Worm (Caenorhabditis elegans) whole organism, L3 larva: ENCODE data around the gene ech-6.

Experiments
- R02D3.7 ChIP-seq: fragments of 150-350 bp; optimal IDR thresholded peaks from 2 replicates; lab custom pipeline; 2014; ENCODE audit warnings: missing biosample characterization, missing genetic modification characterization
- ZK546.5 ChIP-seq: sonication (generic microtip); optimal IDR thresholded peaks from 2 replicates; lab custom pipeline; 2017; ENCODE audit warnings: missing biosample characterization, missing genetic modification characterization
- aly-2 ChIP-seq: fragments of 150-350 bp; optimal IDR thresholded peaks from 2 replicates; lab custom pipeline; 2014; ENCODE audit warnings: missing biosample characterization, missing genetic modification characterization
- ama-1 ChIP-seq: fragments of 150-350 bp; optimal IDR thresholded peaks from 2 replicates; lab custom pipeline; 2018
- ceh-16 ChIP-seq: sonication (generic microtip); optimal IDR thresholded peaks from 2 replicates; lab custom pipeline; 2017; ENCODE audit warnings: missing biosample characterization, missing genetic modification characterization
- ceh-28 ChIP-seq: fragments of 150-350 bp; optimal IDR thresholded peaks from 2 replicates; lab custom pipeline; 2014; ENCODE audit warnings: missing biosample characterization, missing genetic modification reagents, missing genetic modification characterization
- ceh-82 ChIP-seq: fragments of 150-350 bp; optimal IDR thresholded peaks from 2 replicates; lab custom pipeline; 2014; ENCODE audit warnings: missing biosample characterization, missing genetic modification characterization
- ceh-9 ChIP-seq: sonication (generic microtip); optimal IDR thresholded peaks from 2 replicates; lab custom pipeline; 2018; ENCODE audit warnings: missing biosample characterization, missing genetic modification characterization
- daf-12 ChIP-seq: fragments of 150-350 bp; optimal IDR thresholded peaks from 2 replicates; lab custom pipeline; 2014; ENCODE audit warnings: missing biosample characterization, missing genetic modification reagents, missing genetic modification characterization
- egl-5 ChIP-seq: fragments of 150-350 bp; optimal IDR thresholded peaks from 2 replicates; lab custom pipeline; 2017; ENCODE audit warnings: missing biosample characterization, missing genetic modification reagents, missing genetic modification characterization, inconsistent platforms
- elt-2 ChIP-seq: sonication (generic microtip); optimal IDR thresholded peaks from 2 replicates; lab custom pipeline; 2016; ENCODE audit warnings: missing genetic modification reagents, mild to moderate bottlenecking, missing genetic modification characterization, missing compliant biosample characterization
- elt-3 ChIP-seq, 3 experiments: fragments of 150-350 bp in 1 of 3; sonication (generic microtip) in 2 of 3; optimal IDR thresholded peaks; 2 replicates in 2 of 3; 4 replicates in 1 of 3; lab custom pipeline; 2014 to 2017; ENCODE audit warnings: missing biosample characterization in 3 of 3, missing genetic modification characterization in 3 of 3
- eor-1 ChIP-seq, 2 experiments: fragments of 150-350 bp; optimal IDR thresholded peaks; 2 replicates each; lab custom pipeline; 2014 to 2018; ENCODE audit warnings: missing biosample characterization in 2 of 2, missing genetic modification characterization in 2 of 2
- fkh-10 ChIP-seq: sonication (generic microtip); optimal IDR thresholded peaks from 2 replicates; lab custom pipeline; 2017; ENCODE audit warnings: missing biosample characterization, missing genetic modification reagents, missing genetic modification characterization
- fos-1 ChIP-seq: fragments of 150-350 bp; optimal IDR thresholded peaks from 2 replicates; lab custom pipeline; 2014; ENCODE audit warnings: missing biosample characterization, missing genetic modification characterization
- jun-1 ChIP-seq: fragments of 150-350 bp; optimal IDR thresholded peaks from 2 replicates; lab custom pipeline; 2014; ENCODE audit warnings: missing biosample characterization, missing genetic modification reagents, missing genetic modification characterization
- lin-15B ChIP-seq: fragments of 150-350 bp; optimal IDR thresholded peaks from 2 replicates; lab custom pipeline; 2014; ENCODE audit warnings: missing biosample characterization, missing genetic modification characterization
- lsy-12 ChIP-seq: sonication (generic microtip); optimal IDR thresholded peaks from 2 replicates; lab custom pipeline; 2016; ENCODE audit warnings: mild to moderate bottlenecking, missing genetic modification characterization, missing compliant biosample characterization
- mml-1 ChIP-seq: fragments of 150-350 bp; sonication (generic microtip); optimal IDR thresholded peaks from 3 replicates; lab custom pipeline; 2014; ENCODE audit warnings: missing biosample characterization, missing genetic modification characterization
- nfya-1 ChIP-seq: sonication (generic microtip); optimal IDR thresholded peaks from 2 replicates; lab custom pipeline; 2017; ENCODE audit warnings: missing genetic modification characterization, mild to moderate bottlenecking, missing compliant biosample characterization, antibody characterized with exemption, moderate library complexity; ENCODE audit not compliant: insufficient read depth
- nhr-11 ChIP-seq: fragments of 150-350 bp; optimal IDR thresholded peaks from 2 replicates; lab custom pipeline; 2014; ENCODE audit warnings: missing biosample characterization, missing genetic modification characterization
- nhr-12 ChIP-seq: fragments of 150-350 bp; optimal IDR thresholded peaks from 2 replicates; lab custom pipeline; 2014; ENCODE audit warnings: missing biosample characterization, missing genetic modification characterization
- nhr-23 ChIP-seq: fragments of 150-350 bp; optimal IDR thresholded peaks from 2 replicates; lab custom pipeline; 2014; ENCODE audit warnings: missing biosample characterization, missing genetic modification reagents, missing genetic modification characterization
- nhr-237 ChIP-seq: fragments of 150-350 bp; optimal IDR thresholded peaks from 2 replicates; lab custom pipeline; 2014; ENCODE audit warnings: missing biosample characterization, missing genetic modification characterization
- nhr-25 ChIP-seq: sonication (generic microtip); optimal IDR thresholded peaks from 2 replicates; lab custom pipeline; 2017; ENCODE audit warnings: missing biosample characterization, missing genetic modification characterization
- nhr-43 ChIP-seq: sonication (generic microtip); optimal IDR thresholded peaks from 2 replicates; lab custom pipeline; 2016; ENCODE audit warnings: mild to moderate bottlenecking, missing genetic modification characterization, missing compliant biosample characterization; ENCODE audit not compliant: poor library complexity, severe bottlenecking
- nhr-67 ChIP-seq: fragments of 150-350 bp; optimal IDR thresholded peaks from 2 replicates; lab custom pipeline; 2014; ENCODE audit warnings: missing biosample characterization, missing genetic modification characterization
- nhr-77 ChIP-seq: fragments of 150-350 bp; optimal IDR thresholded peaks from 2 replicates; lab custom pipeline; 2014; ENCODE audit warnings: missing biosample characterization, missing genetic modification characterization
- pha-4 ChIP-seq: fragments of 150-350 bp; optimal IDR thresholded peaks from 2 replicates; lab custom pipeline; 2014; ENCODE audit warnings: missing biosample characterization, missing genetic modification reagents, missing genetic modification characterization
- sea-2 ChIP-seq: fragments of 150-350 bp; sonication (generic microtip); optimal IDR thresholded peaks from 4 replicates; lab custom pipeline; 2014; ENCODE audit warnings: missing biosample characterization, missing genetic modification reagents, missing genetic modification characterization
- snpc-4 ChIP-seq: fragments of 150-350 bp; optimal IDR thresholded peaks from 2 replicates; lab custom pipeline; 2014; ENCODE audit warnings: missing biosample characterization, missing genetic modification characterization
- tbx-2 ChIP-seq: sonication (generic microtip); optimal IDR thresholded peaks from 2 replicates; lab custom pipeline; 2016; ENCODE audit warnings: mild to moderate bottlenecking, missing genetic modification characterization, missing compliant biosample characterization
- unc-39 ChIP-seq: sonication (generic microtip); optimal IDR thresholded peaks from 4 replicates; lab custom pipeline; 2017; ENCODE audit warnings: missing biosample characterization, missing genetic modification characterization
- unc-62 ChIP-seq: fragments of 150-350 bp; sonication (generic microtip); optimal IDR thresholded peaks from 4 replicates; lab custom pipeline; 2014; ENCODE audit warnings: missing biosample characterization, missing genetic modification reagents, missing genetic modification characterization
- zag-1 ChIP-seq: fragments of 150-350 bp; optimal IDR thresholded peaks from 2 replicates; lab custom pipeline; 2014; ENCODE audit warnings: missing biosample characterization, missing genetic modification characterization

ech-6 gene

DNA sequence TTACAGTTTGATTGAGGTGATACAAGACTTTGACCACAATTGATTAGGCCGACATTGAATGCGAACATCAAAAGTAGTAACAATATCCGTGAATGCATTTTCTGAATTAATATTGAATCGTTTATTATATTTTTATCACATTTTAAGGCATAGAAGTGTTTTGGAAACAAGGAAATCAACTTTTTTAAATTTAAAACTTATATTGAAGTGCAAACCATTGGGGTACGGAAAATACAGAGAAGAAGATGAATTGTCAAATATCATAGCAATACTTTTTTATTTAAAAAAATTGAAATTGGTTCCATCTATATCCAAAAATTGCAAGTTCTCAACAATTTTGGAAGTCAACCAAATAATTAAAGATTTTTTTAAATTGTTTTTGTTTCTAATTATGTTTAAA is 9.4 kb downstream of the ech-6 start, which contains the start of gene T05G5.1:
Gene T05G5.1 (minus strand): TSS at position 101 of the 400 bp plus-strand sequence.
- TF ChIP-seq nhr-12 (tag; lab: Kevin White, UChicago) (no peak), egl-5 (tag; lab: Kevin White, UChicago) (no peak), nhr-237 (tag; lab: Kevin White, UChicago) (no peak), elt-2 (tag; lab: Kevin White, UChicago) (no peak), daf-12 (tag; lab: Kevin White, UChicago) (no peak), fkh-10 (GFP tag; lab: Kevin White, UChicago) (no peak), ceh-9 (no peak), ceh-28 (no peak), sea-2 (GFP tag; lab: Kevin White, UChicago) (no peak), nhr-23 (tag; lab: Kevin White, UChicago) (no peak), ceh-16 (tag; lab: Kevin White, UChicago) (no peak), nhr-43 (tag; lab: Kevin White, UChicago) (no peak), R02D3.7 (tag; lab: Kevin White, UChicago) (no peak)

DNA sequence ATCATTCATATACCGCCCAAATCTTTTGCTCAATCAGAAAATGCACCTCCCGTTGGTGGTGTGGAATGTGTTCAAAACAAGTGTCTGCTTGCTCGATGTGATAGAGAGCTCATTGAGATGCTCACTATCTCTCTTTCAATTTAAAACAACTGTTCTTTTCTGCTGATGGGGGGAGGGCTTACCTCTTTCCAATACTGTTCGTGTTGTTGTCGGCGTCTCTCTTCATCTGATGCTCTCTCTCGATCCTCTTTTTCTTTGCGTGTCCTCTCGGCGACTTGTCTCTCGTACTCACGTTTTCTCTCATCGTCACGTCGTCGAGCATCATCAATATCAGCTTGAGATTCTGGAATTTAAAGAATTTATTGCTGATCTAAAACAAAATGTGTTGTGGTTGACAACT is 10.7 kb downstream of the ech-6 start:
- TF ChIP-seq nhr-11 (tag; lab: Kevin White, UChicago) (no peak), ceh-82 (tag; lab: Kevin White, UChicago) (no peak), snpc-4 (tag; lab: Kevin White, UChicago) (no peak), lsy-12 (tag; lab: Kevin White, UChicago) (no peak), zag-1 (tag; lab: Kevin White, UChicago) (no peak), nfya-1 (peak; percentile 4), daf-12 (tag; lab: Kevin White, UChicago) (no peak), tbx-2 (tag; lab: Kevin White, UChicago) (no peak)

DNA sequence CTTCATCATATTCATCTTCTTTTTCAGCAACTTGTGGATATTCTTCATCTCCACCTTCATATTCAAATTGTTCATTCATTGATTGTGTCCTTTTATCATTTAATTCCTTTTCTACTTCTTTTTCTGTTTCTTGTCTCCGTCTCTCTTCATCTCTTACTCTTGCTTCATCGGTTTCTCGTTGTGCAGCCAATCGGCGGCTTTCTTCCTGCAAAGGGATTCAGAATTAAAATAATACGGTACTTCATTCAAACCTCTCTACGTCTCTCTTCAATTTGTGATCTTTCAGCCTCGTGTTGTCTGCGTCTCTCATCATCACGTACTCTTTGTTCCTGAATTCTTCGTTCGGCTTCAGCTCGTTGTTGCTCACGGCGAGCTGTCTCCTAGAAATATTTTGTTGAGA is 12.0 kb downstream of the ech-6 start:
- TF ChIP-seq nfya-1: peak; percentile 87
- no peak for TF ChIP-seq elt-3 (tag; optimal IDR thresholded peaks at IDR 0.05; lab: Kevin White, UChicago)
- no peak for TF ChIP-seq nhr-77 (tag; lab: Kevin White, UChicago)
- no peak for TF ChIP-seq ama-1 (lab: Kevin White, UChicago)
- no peak for TF ChIP-seq R02D3.7 (tag; lab: Kevin White, UChicago)
- TF ChIP-seq lin-15B (tag; lab: Kevin White, UChicago): no peak
- no peak for TF ChIP-seq nhr-67 (tag; lab: Kevin White, UChicago)

DNA sequence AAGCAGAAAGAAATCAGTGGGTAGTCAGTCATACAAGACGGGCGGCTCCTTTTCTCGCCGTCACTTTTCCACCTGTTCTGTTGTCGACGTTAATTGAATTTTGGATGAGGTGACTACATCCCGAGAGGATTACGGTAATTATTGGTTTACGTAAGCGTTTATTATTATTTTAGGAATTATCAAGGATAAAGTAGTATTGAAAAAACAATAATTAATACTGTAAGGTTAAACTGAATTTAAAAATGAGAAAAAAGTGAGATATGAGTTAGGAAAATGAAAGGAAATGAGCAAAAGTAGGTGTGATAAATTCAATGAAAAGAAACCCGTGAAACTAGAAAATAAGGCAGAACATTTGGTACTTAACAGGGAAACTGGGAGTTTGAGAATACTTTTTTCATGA is 13.7 kb downstream of the ech-6 start, which contains the start of gene hlh-4:
Gene hlh-4 (minus strand): TSS at position 101 of the 400 bp plus-strand sequence.
- TF ChIP-seq aly-2 (tag; lab: Kevin White, UChicago): no peak
- no peak for TF ChIP-seq nhr-23 (tag; lab: Kevin White, UChicago)
- TF ChIP-seq unc-62 (GFP tag; lab: Kevin White, UChicago): no peak

DNA sequence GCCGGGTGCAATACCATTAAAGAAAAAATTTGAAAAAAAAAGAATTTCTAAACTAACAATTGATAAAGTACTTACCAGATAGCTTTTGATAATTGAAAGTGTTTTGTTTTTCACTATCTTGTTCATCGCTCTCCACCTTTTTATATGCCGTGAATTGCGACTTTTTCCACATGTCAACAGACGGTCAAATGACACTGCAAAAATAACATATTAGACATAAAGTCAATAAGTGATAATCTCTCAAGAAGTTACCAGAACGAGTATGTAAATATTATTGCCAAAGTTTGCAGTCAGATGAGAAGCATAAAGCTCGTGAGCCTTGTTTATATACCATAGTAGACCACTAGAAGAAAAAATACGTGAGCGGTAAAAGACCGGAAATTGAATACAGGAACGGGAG is 16.8 kb downstream of the ech-6 start, which contains the start of gene dao-6:
Gene dao-6 (minus strand): TSS at position 345 of the 400 bp plus-strand sequence.
- TF ChIP-seq ceh-9 (no peak), pha-4 (tag; lab: Kevin White, UChicago) (peak; percentile 97)
- TF ChIP-seq, all 47 proteins: peak for 1

DNA sequence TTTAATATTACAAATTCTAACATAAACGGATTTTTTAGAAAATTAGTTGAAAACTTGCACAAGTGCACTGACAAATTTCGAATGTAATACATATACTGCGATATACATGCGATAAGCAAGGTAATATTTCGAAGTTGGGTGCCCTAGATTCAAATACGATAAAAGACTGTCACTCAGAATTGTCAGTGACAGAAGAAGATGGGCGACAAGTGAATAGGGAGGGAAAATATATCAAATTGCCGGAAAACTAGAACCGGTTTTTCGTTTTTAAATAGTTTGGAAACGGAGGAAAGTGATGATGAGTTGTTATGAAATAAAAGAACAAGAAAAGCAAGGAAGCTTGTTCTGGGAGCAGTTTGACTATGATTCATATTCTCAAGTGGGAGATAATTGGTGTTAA is 18.7 kb downstream of the ech-6 start:
- TF ChIP-seq egl-5 (tag; lab: Kevin White, UChicago): no peak
- no peak for TF ChIP-seq nfya-1
- TF ChIP-seq ceh-82 (tag; lab: Kevin White, UChicago): no peak
- no peak for TF ChIP-seq ceh-9
- no peak for TF ChIP-seq lin-15B (tag; lab: Kevin White, UChicago)
- TF ChIP-seq unc-39 (tag; lab: Kevin White, UChicago): no peak
- no peak for TF ChIP-seq fos-1 (tag; lab: Kevin White, UChicago)
- TF ChIP-seq ama-1 (lab: Kevin White, UChicago): no peak

DNA sequence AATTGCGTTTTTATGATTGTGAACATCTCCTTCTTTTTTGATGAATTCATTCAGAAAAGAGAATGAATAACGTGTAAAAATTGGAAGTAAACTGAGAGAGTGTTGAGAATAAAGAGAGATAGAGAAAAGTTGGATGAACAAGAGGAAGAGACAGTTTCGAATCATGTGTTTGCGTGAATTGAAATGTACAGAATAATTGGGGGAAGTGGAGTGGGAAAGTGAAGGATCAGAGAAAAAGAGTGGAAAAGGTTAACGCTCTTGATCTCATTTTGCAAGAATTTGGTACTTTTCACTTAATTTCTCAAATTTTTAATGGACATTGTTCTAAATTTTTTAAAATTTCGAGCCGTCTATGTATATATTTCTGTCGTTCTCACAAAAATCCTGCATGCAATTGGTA is 19.4 kb downstream of the ech-6 start:
- TF ChIP-seq nhr-25 (tag; lab: Kevin White, UChicago) (peak; percentile 2), mml-1 (tag; lab: Kevin White, UChicago) (no peak), nhr-77 (tag; lab: Kevin White, UChicago) (no peak), jun-1 (tag; lab: Kevin White, UChicago) (no peak), daf-12 (tag; lab: Kevin White, UChicago) (no peak), fos-1 (tag; lab: Kevin White, UChicago) (no peak), ceh-9 (no peak), snpc-4 (tag; lab: Kevin White, UChicago) (no peak), tbx-2 (tag; lab: Kevin White, UChicago) (no peak), eor-1 (tag; optimal IDR thresholded peaks at IDR 0.05; lab: Kevin White, UChicago) (no peak), nhr-23 (tag; lab: Kevin White, UChicago) (peak; percentile 63), nfya-1 (no peak), ceh-16 (tag; lab: Kevin White, UChicago) (no peak), lin-15B (tag; lab: Kevin White, UChicago) (no peak), R02D3.7 (tag; lab: Kevin White, UChicago) (no peak), ZK546.5 (tag; lab: Kevin White, UChicago) (no peak)
- TF ChIP-seq, all 47 proteins: peak for 2
